Fruit fly (Drosophila melanogaster): ENCODE results near the gene mRpS14.
A peak's percentile ranks its signal among the peaks of the same experiment; 100 is the strongest.

mRpS14 gene

dm6 chrX:19505334-19506185, 25.5 kb upstream of the mRpS14 start:
- TF ChIP-seq D1 (tag; optimal IDR thresholded peaks at IDR 0.05) = no peak
- TF ChIP-seq CG13204 (GFP tag; optimal IDR thresholded peaks at IDR 0.05) = no peak
- no peak for TF ChIP-seq CG15710 (tag; optimal IDR thresholded peaks at IDR 0.05)
- TF ChIP-seq rn (GFP tag; IDR thresholded peaks at IDR 0.05) = no peak
- 0 out of 3 replicates have a peak, but pooled peaks have one; percentile 40 for TF ChIP-seq fd96Ca (GFP tag; IDR thresholded peaks at IDR 0.05)
- peak; percentile 58; the same call in 2 of the 3 replicates for TF ChIP-seq CG4496 (GFP tag; IDR thresholded peaks at IDR 0.05)
- no peak for TF ChIP-seq CG8159 (tag; optimal IDR thresholded peaks at IDR 0.05)
- no peak for TF ChIP-seq CG34367 (tag; optimal IDR thresholded peaks at IDR 0.05)
- peak; percentile 20; the same call in 1 of the 2 replicates for TF ChIP-seq Ets98B (GFP tag; IDR thresholded peaks at IDR 0.05)
- TF ChIP-seq CG8301 (tag; optimal IDR thresholded peaks at IDR 0.05) = no peak
- no peak for TF ChIP-seq Pif1B (GFP tag; optimal IDR thresholded peaks at IDR 0.05)
- no peak for TF ChIP-seq gl (tag; optimal IDR thresholded peaks at IDR 0.05)
- no peak for TF ChIP-seq CG12605 (GFP tag; IDR thresholded peaks at IDR 0.05)
- TF ChIP-seq CG32121 (GFP tag; IDR thresholded peaks at IDR 0.05) = 0 out of 2 replicates have a peak, but pooled peaks have one; percentile 24
- no peak for TF ChIP-seq EcR (GFP tag; optimal IDR thresholded peaks at IDR 0.05)

dm6 chrX:19504170-19504765, 24.2 kb upstream of the mRpS14 start:
- TF ChIP-seq rn (GFP tag; IDR thresholded peaks at IDR 0.05) = no peak
- no peak for TF ChIP-seq CG15710 (tag; optimal IDR thresholded peaks at IDR 0.05)
- no peak for TF ChIP-seq CG14655 (GFP tag; optimal IDR thresholded peaks at IDR 0.05)

- no peak for TF ChIP-seq gl (tag; optimal IDR thresholded peaks at IDR 0.05)
- TF ChIP-seq fd96Ca (GFP tag; IDR thresholded peaks at IDR 0.05) = no peak
- no peak for TF ChIP-seq CG34367 (tag; optimal IDR thresholded peaks at IDR 0.05)
- TF ChIP-seq CG15710 (tag; optimal IDR thresholded peaks at IDR 0.05) = no peak
- TF ChIP-seq CG14655 (GFP tag; optimal IDR thresholded peaks at IDR 0.05) = no peak
- no peak for TF ChIP-seq CG10348 (GFP tag; IDR thresholded peaks at IDR 0.05)
- peak; percentile 63 for TF ChIP-seq CG13204 (GFP tag; optimal IDR thresholded peaks at IDR 0.05)
- TF ChIP-seq Ets98B (GFP tag; IDR thresholded peaks at IDR 0.05) = no peak
- peak; percentile 33 for TF ChIP-seq EcR (GFP tag; optimal IDR thresholded peaks at IDR 0.05)
- TF ChIP-seq CG8159 (tag; optimal IDR thresholded peaks at IDR 0.05) = no peak
- no peak for TF ChIP-seq CG9948 (tag; optimal IDR thresholded peaks at IDR 0.05)
- TF ChIP-seq rn (GFP tag; IDR thresholded peaks at IDR 0.05) = no peak
- no peak for TF ChIP-seq Pif1B (GFP tag; optimal IDR thresholded peaks at IDR 0.05)
- TF ChIP-seq D1 (tag; optimal IDR thresholded peaks at IDR 0.05) = no peak
Observed at dm6 chrX:19501274-19501673, 21.2 kb upstream of the mRpS14 start.

- no peak for TF ChIP-seq fd96Ca (GFP tag; IDR thresholded peaks at IDR 0.05)
- no peak for TF ChIP-seq CG34367 (tag; optimal IDR thresholded peaks at IDR 0.05)
- TF ChIP-seq Pif1A (GFP tag; optimal IDR thresholded peaks at IDR 0.05) = no peak
- no peak for TF ChIP-seq Ets98B (GFP tag; IDR thresholded peaks at IDR 0.05)
- no peak for TF ChIP-seq CG8159 (tag; optimal IDR thresholded peaks at IDR 0.05)
- no peak for TF ChIP-seq Snoo (tag; optimal IDR thresholded peaks at IDR 0.05)
- TF ChIP-seq EcR (GFP tag; optimal IDR thresholded peaks at IDR 0.05) = no peak
- TF ChIP-seq D1 (tag; optimal IDR thresholded peaks at IDR 0.05) = no peak
- TF ChIP-seq CG17806 (tag; optimal IDR thresholded peaks at IDR 0.05) = no peak
- TF ChIP-seq CG13204 (GFP tag; optimal IDR thresholded peaks at IDR 0.05) = no peak
- no peak for TF ChIP-seq CG4496 (GFP tag; IDR thresholded peaks at IDR 0.05)
Observed at dm6 chrX:19498755-19499321, 18.8 kb upstream of the mRpS14 start.

- TF ChIP-seq Ets98B (GFP tag; IDR thresholded peaks at IDR 0.05) = peak; percentile 75
- TF ChIP-seq CG4496 (GFP tag; IDR thresholded peaks at IDR 0.05) = peak; percentile 70; the same call in 2 of the 3 replicates
- TF ChIP-seq CG12605 (GFP tag; IDR thresholded peaks at IDR 0.05) = peak; percentile 57; the same call in 1 of the 2 replicates
- TF ChIP-seq CG13204 (GFP tag; optimal IDR thresholded peaks at IDR 0.05) = peak; percentile 75
- TF ChIP-seq Snoo (tag; optimal IDR thresholded peaks at IDR 0.05) = no peak
- no peak for TF ChIP-seq CG15710 (tag; optimal IDR thresholded peaks at IDR 0.05)
- TF ChIP-seq CG32121 (GFP tag; IDR thresholded peaks at IDR 0.05) = peak; percentile 57; the same call in 1 of the 2 replicates
- TF ChIP-seq fd96Ca (GFP tag; IDR thresholded peaks at IDR 0.05) = peak; percentile 66; the same call in 1 of the 3 replicates
- TF ChIP-seq CG34367 (tag; optimal IDR thresholded peaks at IDR 0.05) = no peak
- peak; percentile 35 for TF ChIP-seq EcR (GFP tag; optimal IDR thresholded peaks at IDR 0.05)
Observed at dm6 chrX:19497782-19498440, 17.9 kb upstream of the mRpS14 start.
